Fruit fly (Drosophila melanogaster): Measurements from ENCODE around the gene CG31174.

dm6 chr3R:21862868-21863267, 6.4 kb downstream of the CG31174 start:
- TF ChIP-seq CG8478 (optimal IDR thresholded peaks at IDR 0.05) (no peak), CTCF (optimal IDR thresholded peaks at IDR 0.05) (no peak)
